Fruit fly (Drosophila melanogaster): ENCODE measurements around the gene CG43336.

The CG43336 gene

DNA sequence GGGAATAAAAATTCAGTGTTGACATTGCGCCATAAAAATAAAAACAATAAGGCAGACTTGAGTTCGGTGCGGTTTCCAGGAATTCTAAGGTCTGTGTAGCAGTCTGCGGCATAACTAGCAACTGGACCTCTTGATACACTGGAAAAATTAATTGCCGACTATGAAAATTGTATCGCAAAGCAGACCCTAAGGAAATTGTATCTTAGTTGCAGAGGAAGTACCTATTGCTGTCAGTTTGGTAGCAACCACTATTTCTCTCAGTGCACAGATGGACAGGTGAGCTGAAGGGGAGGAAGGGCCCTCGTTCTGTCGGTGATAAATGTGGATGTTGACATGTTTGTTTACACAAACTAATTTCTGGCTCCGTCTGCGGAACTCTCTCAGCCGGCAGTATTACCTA is 7.8 kb downstream of the CG43336 start (continued):
- TF ChIP-seq Lim3 (GFP tag; IDR thresholded peaks at IDR 0.05) (no peak), Hr39 (optimal IDR thresholded peaks at IDR 0.05) (no peak), bigmax (GFP tag; optimal IDR thresholded peaks at IDR 0.05) (no peak), CG9932 (GFP tag; IDR thresholded peaks at IDR 0.05) (no peak), MBD-R2 (GFP tag; IDR thresholded peaks at IDR 0.05) (no peak), Dek (tag; optimal IDR thresholded peaks at IDR 0.05) (no peak), tgo (GFP tag; IDR thresholded peaks at IDR 0.05) (no peak), Hand (GFP tag; optimal IDR thresholded peaks at IDR 0.05) (no peak), crc (GFP tag; optimal IDR thresholded peaks at IDR 0.05) (peak; percentile 13), CG12659 (GFP tag; optimal IDR thresholded peaks at IDR 0.05) (no peak), dimm (GFP tag; IDR thresholded peaks at IDR 0.05) (no peak), Sry-β (GFP tag; optimal IDR thresholded peaks at IDR 0.05) (no peak), Ets65A (GFP tag) (peak; percentile 96), Six4 (GFP tag; optimal IDR thresholded peaks at IDR 0.05) (peak; percentile 1), chif (GFP tag; optimal IDR thresholded peaks at IDR 0.05) (peak; percentile 32 to 64), Atf6 (GFP tag; IDR thresholded peaks at IDR 0.05) (no peak), CG12236 (GFP tag; optimal IDR thresholded peaks at IDR 0.05) (no peak), Nf-YB (GFP tag; optimal IDR thresholded peaks at IDR 0.05) (no peak), grn (GFP tag; optimal IDR thresholded peaks at IDR 0.05) (no peak), CG1024 (GFP tag; IDR thresholded peaks at IDR 0.05) (no peak), gt (GFP tag; IDR thresholded peaks at IDR 0.05) (no peak), stwl (tag; optimal IDR thresholded peaks at IDR 0.05) (peak; percentile 10), az2 (GFP tag; optimal IDR thresholded peaks at IDR 0.05) (no peak), CG9876 (GFP tag; optimal IDR thresholded peaks at IDR 0.05) (no peak), gem (tag; optimal IDR thresholded peaks at IDR 0.05) (peak; percentile 71), hth (optimal IDR thresholded peaks at IDR 0.05) (no peak), pita (GFP tag; optimal IDR thresholded peaks at IDR 0.05) (no peak), Chrac-16 (GFP tag; optimal IDR thresholded peaks at IDR 0.05) (no peak), CG9727 (GFP tag; optimal IDR thresholded peaks at IDR 0.05) (peak; percentile 76), CG12104 (GFP tag; optimal IDR thresholded peaks at IDR 0.05) (no peak), CG13775 (GFP tag; optimal IDR thresholded peaks at IDR 0.05) (no peak), sd (tag; optimal IDR thresholded peaks at IDR 0.05) (no peak), lola (GFP tag; optimal IDR thresholded peaks at IDR 0.05) (peak in 1 of 3 experiments; percentile 46), Doc2 (GFP tag; IDR thresholded peaks at IDR 0.05) (no peak), H2.0 (GFP tag; IDR thresholded peaks at IDR 0.05) (0 out of 2 replicates have a peak, but pooled peaks have one; percentile 19), CG6254 (GFP tag; optimal IDR thresholded peaks at IDR 0.05) (no peak), Hr51 (GFP tag; optimal IDR thresholded peaks at IDR 0.05) (no peak), CG10565 (GFP tag; optimal IDR thresholded peaks at IDR 0.05) (no peak), Blimp-1 (GFP tag; optimal IDR thresholded peaks at IDR 0.05) (no peak), run (tag; optimal IDR thresholded peaks at IDR 0.05) (no peak), tin (GFP tag; optimal IDR thresholded peaks at IDR 0.05) (peak; percentile 17), CG17359 (tag; optimal IDR thresholded peaks at IDR 0.05) (no peak), HLH4C (GFP tag; IDR thresholded peaks at IDR 0.05; ENCODE audit: partially characterized antibody) (no peak), CG15696 (tag; optimal IDR thresholded peaks at IDR 0.05) (peak; percentile 64), CG31365 (tag; optimal IDR thresholded peaks at IDR 0.05) (no peak), CG11398 (GFP tag; optimal IDR thresholded peaks at IDR 0.05) (peak; percentile 21), Fer2 (tag; optimal IDR thresholded peaks at IDR 0.05) (no peak), CG13894 (tag; optimal IDR thresholded peaks at IDR 0.05) (no peak), GATAe (GFP tag; conservative IDR thresholded peaks at IDR 0.05) (no peak), tup (GFP tag; optimal IDR thresholded peaks at IDR 0.05) (no peak), Dfd (GFP tag; optimal IDR thresholded peaks at IDR 0.05) (no peak), lmd (GFP tag; IDR thresholded peaks at IDR 0.05) (no peak)
